Worm (Caenorhabditis elegans) whole organism, mixed stage, embryonic: Measurements from ENCODE around the gene vmo-1.

Experiments
- ces-1 ChIP-seq: fragments of 150-350 bp; optimal IDR thresholded peaks from 2 replicates; lab custom pipeline; 2014; ENCODE audit warnings: missing biosample characterization, missing genetic modification reagents, missing genetic modification characterization
- lin-13 ChIP-seq: fragments of 150-350 bp; optimal IDR thresholded peaks from 2 replicates; lab custom pipeline; 2014; ENCODE audit warnings: missing biosample characterization, missing genetic modification characterization
- lsy-2 ChIP-seq: fragments of 150-350 bp; optimal IDR thresholded peaks from 2 replicates; lab custom pipeline; 2014; ENCODE audit warnings: missing biosample characterization, missing genetic modification characterization
- mab-5 ChIP-seq: fragments of 150-350 bp; optimal IDR thresholded peaks from 2 replicates; lab custom pipeline; 2014; ENCODE audit warnings: missing biosample characterization, missing genetic modification characterization
- nhr-237 ChIP-seq: fragments of 150-350 bp; optimal IDR thresholded peaks from 2 replicates; lab custom pipeline; 2014; ENCODE audit warnings: missing biosample characterization, missing genetic modification characterization
- nhr-76 ChIP-seq: sonication (generic microtip); optimal IDR thresholded peaks from 2 replicates; lab custom pipeline; 2017; ENCODE audit warnings: missing biosample characterization, missing genetic modification characterization
- pha-4 ChIP-seq: fragments of 150-350 bp; optimal IDR thresholded peaks from 2 replicates; lab custom pipeline; 2018; ENCODE audit warnings: missing biosample characterization, missing genetic modification reagents, missing genetic modification characterization
- sem-2 ChIP-seq: fragments of 200-800 bp; sonication (Bioruptor generic); optimal IDR thresholded peaks from 2 replicates; lab custom pipeline; 2018; ENCODE audit warnings: mild to moderate bottlenecking, missing genetic modification characterization, missing compliant biosample characterization

DNA sequence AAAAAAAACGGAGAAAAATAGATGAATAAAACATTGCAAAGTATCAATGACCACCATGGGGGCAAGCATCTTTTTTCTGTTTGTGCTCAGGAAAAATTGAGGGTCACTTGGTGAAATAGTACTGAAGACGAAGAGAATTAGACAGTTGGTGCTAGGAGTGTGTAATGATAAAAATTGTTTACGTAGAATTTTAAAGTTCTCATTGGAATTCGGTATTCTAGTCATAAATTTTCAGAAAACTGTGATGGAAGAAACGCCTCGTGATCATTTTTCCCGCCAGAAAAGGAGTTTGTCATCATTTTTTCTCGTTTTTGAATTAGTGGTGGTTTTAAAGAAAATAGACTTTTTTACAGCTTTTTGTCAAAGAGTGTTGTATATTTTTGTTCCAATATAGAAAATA, 8.3 kb downstream of the vmo-1 start:
- TF ChIP-seq ces-1 (GFP tag; lab: Kevin White, UChicago): no peak
- no peak for TF ChIP-seq nhr-76 (tag; lab: Kevin White, UChicago)
- TF ChIP-seq pha-4: no peak
- TF ChIP-seq mab-5 (tag; lab: Kevin White, UChicago): no peak
- no peak for TF ChIP-seq lsy-2 (tag; lab: Kevin White, UChicago)
- TF ChIP-seq sem-2 (GFP tag; lab: Kevin White, UChicago): no peak
- TF ChIP-seq lin-13 (tag; lab: Kevin White, UChicago): no peak
- no peak for TF ChIP-seq nhr-237 (tag; lab: Kevin White, UChicago)
